Worm (Caenorhabditis elegans): ENCODE data around the gene Y22D7AR.2.

Y22D7AR.2 gene

ce11 chrIII:1731850-1732249 lies 26.1 kb downstream of the Y22D7AR.2 start:
- TF ChIP-seq snpc-4 (tag; optimal IDR thresholded peaks at IDR 0.05) (no peak), fkh-10 (GFP tag; optimal IDR thresholded peaks at IDR 0.05) (peak; percentile 54), sea-2 (GFP tag; optimal IDR thresholded peaks at IDR 0.05) (no peak), ceh-16 (tag; optimal IDR thresholded peaks at IDR 0.05) (no peak)

ce11 chrIII:1733001-1733400 lies 27.3 kb downstream of the Y22D7AR.2 start, which contains the start of gene ser-4:
TSS of gene ser-4 (minus strand) at chrIII:1733101.
- TF ChIP-seq eor-1 (tag; optimal IDR thresholded peaks at IDR 0.05) = no peak

- TF ChIP-seq fkh-10 (GFP tag; optimal IDR thresholded peaks at IDR 0.05) (peak; percentile 37), pha-4 (tag; optimal IDR thresholded peaks at IDR 0.05) (no peak)
Measured at ce11 chrIII:1733412-1733811, 27.7 kb downstream of the Y22D7AR.2 start.

- TF ChIP-seq ceh-16 (tag; optimal IDR thresholded peaks at IDR 0.05) (no peak), fos-1 (tag; optimal IDR thresholded peaks at IDR 0.05) (no peak), nhr-67 (tag; optimal IDR thresholded peaks at IDR 0.05) (no peak), skn-1 (tag; optimal IDR thresholded peaks at IDR 0.05) (no peak), ama-1 (optimal IDR thresholded peaks at IDR 0.05) (no peak), ceh-9 (tag; optimal IDR thresholded peaks at IDR 0.05) (no peak)
Measured at ce11 chrIII:1743081-1743480, 37.3 kb downstream of the Y22D7AR.2 start.

- no peak for TF ChIP-seq fkh-2 (tag; optimal IDR thresholded peaks at IDR 0.05)
Measured at ce11 chrIII:1743488-1744020, 37.8 kb downstream of the Y22D7AR.2 start.

ce11 chrIII:1744486-1744885 lies 38.7 kb downstream of the Y22D7AR.2 start:
- TF ChIP-seq nhr-77 (tag; optimal IDR thresholded peaks at IDR 0.05) (no peak), mdl-1 (tag; optimal IDR thresholded peaks at IDR 0.05) (no peak), ceh-16 (tag; optimal IDR thresholded peaks at IDR 0.05) (no peak), lin-39 (tag; optimal IDR thresholded peaks at IDR 0.05) (no peak), hmg-11 (tag; optimal IDR thresholded peaks at IDR 0.05) (no peak), unc-39 (tag; optimal IDR thresholded peaks at IDR 0.05) (no peak), nhr-237 (tag; optimal IDR thresholded peaks at IDR 0.05) (no peak), fkh-2 (tag; optimal IDR thresholded peaks at IDR 0.05) (no peak), fkh-10 (GFP tag; optimal IDR thresholded peaks at IDR 0.05) (no peak), eor-1 (tag; optimal IDR thresholded peaks at IDR 0.05) (no peak), mml-1 (tag; optimal IDR thresholded peaks at IDR 0.05) (no peak), tbx-2 (tag; optimal IDR thresholded peaks at IDR 0.05) (no peak), nhr-76 (tag; optimal IDR thresholded peaks at IDR 0.05) (no peak), nfya-1 (tag; optimal IDR thresholded peaks at IDR 0.05; ENCODE audit: insufficient read depth) (no peak), ZK546.5 (tag; optimal IDR thresholded peaks at IDR 0.05) (no peak), daf-12 (tag; optimal IDR thresholded peaks at IDR 0.05) (no peak), lin-15B (tag; optimal IDR thresholded peaks at IDR 0.05) (no peak), zag-1 (tag; optimal IDR thresholded peaks at IDR 0.05) (no peak)

ce11 chrIII:1745450-1746127 lies 39.8 kb downstream of the Y22D7AR.2 start:
- TF ChIP-seq fkh-10 (GFP tag; optimal IDR thresholded peaks at IDR 0.05) (peak; percentile 72), R02D3.7 (tag; optimal IDR thresholded peaks at IDR 0.05) (no peak)

- TF ChIP-seq elt-2 (tag; optimal IDR thresholded peaks at IDR 0.05) (no peak), nhr-67 (tag; optimal IDR thresholded peaks at IDR 0.05) (no peak), nhr-12 (tag; optimal IDR thresholded peaks at IDR 0.05) (no peak), pha-4 (tag; optimal IDR thresholded peaks at IDR 0.05) (no peak), nhr-23 (tag; optimal IDR thresholded peaks at IDR 0.05) (no peak), unc-39 (tag; optimal IDR thresholded peaks at IDR 0.05) (no peak), zag-1 (tag; optimal IDR thresholded peaks at IDR 0.05) (no peak), hmg-11 (tag; optimal IDR thresholded peaks at IDR 0.05) (no peak), nfya-1 (tag; optimal IDR thresholded peaks at IDR 0.05; ENCODE audit: insufficient read depth) (no peak), ztf-11 (tag; optimal IDR thresholded peaks at IDR 0.05) (no peak), snpc-4 (tag; optimal IDR thresholded peaks at IDR 0.05) (no peak), nhr-28 (tag; optimal IDR thresholded peaks at IDR 0.05) (no peak), fos-1 (tag; optimal IDR thresholded peaks at IDR 0.05) (no peak), lsy-12 (tag; optimal IDR thresholded peaks at IDR 0.05) (no peak), nhr-77 (tag; optimal IDR thresholded peaks at IDR 0.05) (no peak), mml-1 (tag; optimal IDR thresholded peaks at IDR 0.05) (no peak), ama-1 (optimal IDR thresholded peaks at IDR 0.05) (no peak), aly-2 (tag; optimal IDR thresholded peaks at IDR 0.05) (no peak), egl-5 (tag; optimal IDR thresholded peaks at IDR 0.05) (no peak)
Measured at ce11 chrIII:1754842-1755241, 49.1 kb downstream of the Y22D7AR.2 start, which contains the start of gene Y46E12A.3. TSS of gene Y46E12A.3 (minus strand) at chrIII:1754942.

All from whole organism, L3 larva.